Worm (Caenorhabditis elegans) whole organism, late embryonic: Measurements from ENCODE around the gene C29F3.3.

Experiments
- T23F11.4 ChIP-seq: fragments of 200-800 bp; sonication (Bioruptor generic); optimal IDR thresholded peaks from 2 replicates; lab custom pipeline; 2018; ENCODE audit warnings: mild to moderate bottlenecking, missing genetic modification characterization, missing compliant biosample characterization
- ceh-34 ChIP-seq: sonication (generic microtip); optimal IDR thresholded peaks from 2 replicates; lab custom pipeline; 2016; ENCODE audit warnings: mild to moderate bottlenecking, missing genetic modification characterization, missing compliant biosample characterization
- fkh-10 ChIP-seq: fragments of 150-350 bp; optimal IDR thresholded peaks from 2 replicates; lab custom pipeline; 2014; ENCODE audit warnings: missing biosample characterization, missing genetic modification reagents, missing genetic modification characterization
- pag-3 ChIP-seq: sonication (generic microtip); optimal IDR thresholded peaks from 2 replicates; lab custom pipeline; 2016; ENCODE audit warnings: missing compliant biosample characterization, missing genetic modification characterization, borderline replicate concordance
- pha-4 ChIP-seq: fragments of 150-350 bp; optimal IDR thresholded peaks from 2 replicates; lab custom pipeline; 2018; ENCODE audit warnings: missing biosample characterization, missing genetic modification reagents, missing genetic modification characterization

DNA sequence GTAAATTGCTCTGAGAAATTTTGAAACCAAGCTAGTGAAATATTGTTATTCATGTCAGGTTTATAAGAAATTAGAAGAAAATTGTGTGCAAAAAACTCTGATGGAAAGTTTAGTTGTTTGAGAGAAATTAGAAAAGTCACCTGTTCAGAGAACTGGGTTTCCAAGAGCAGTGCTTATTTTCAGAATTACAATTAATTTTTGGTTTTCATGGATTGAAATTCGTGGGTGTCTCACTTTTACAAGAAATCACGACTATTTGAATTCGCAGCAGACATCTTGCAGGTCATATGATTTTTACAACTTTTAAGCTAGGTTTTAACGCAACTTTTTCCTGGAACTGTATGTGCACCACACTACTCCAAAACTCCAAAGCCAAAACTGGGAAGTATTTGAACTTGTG, 38.2 kb downstream of the C29F3.3 start, which contains the start of gene srz-10:
- TF ChIP-seq fkh-10 (GFP tag; lab: Kevin White, UChicago) (no peak), ceh-34 (tag; lab: Kevin White, UChicago) (no peak), T23F11.4 (GFP tag; lab: Kevin White, UChicago) (no peak), pha-4 (tag; lab: Kevin White, UChicago) (no peak), pag-3 (tag; lab: Kevin White, UChicago) (no peak)
